Fruit fly (Drosophila melanogaster) whole organism, embryonic: Measurements from ENCODE around the gene Faa.

Experiments used
- Asciz ChIP-seq: fragments of 200-800 bp; sonication (Bioruptor generic); optimal IDR thresholded peaks from 2 replicates; lab custom pipeline; 2017; ENCODE audit warnings: missing biosample characterization, mild to moderate bottlenecking, missing genetic modification characterization, missing genetic modification reagents
- Bdp1 ChIP-seq: fragments of 200-800 bp; sonication (Bioruptor generic); optimal IDR thresholded peaks from 3 replicates; lab custom pipeline; 2016; ENCODE audit warnings: missing biosample characterization, missing genetic modification characterization
- CG10147 ChIP-seq: fragments of 200-800 bp; sonication (Bioruptor generic); optimal IDR thresholded peaks from 2 replicates; lab custom pipeline; 2019; ENCODE audit warnings: missing biosample characterization, mild to moderate bottlenecking, missing genetic modification characterization, moderate library complexity
- CG10274 ChIP-seq: fragments of 200-800 bp; sonication (Bioruptor generic); optimal IDR thresholded peaks from 3 replicates; lab custom pipeline; 2017; ENCODE audit warnings: missing biosample characterization, mild to moderate bottlenecking, missing genetic modification characterization
- CG10565 ChIP-seq: fragments of 200-800 bp; sonication (Bioruptor generic); optimal IDR thresholded peaks from 3 replicates; lab custom pipeline; 2016; ENCODE audit warnings: missing biosample characterization, mild to moderate bottlenecking, missing genetic modification characterization
- CG11093 ChIP-seq: fragments of 200-800 bp; sonication (Bioruptor generic); IDR thresholded peaks from 3 replicates; pipeline ENCODE4 v1.3.6; 2022; ENCODE audit warnings: missing biosample characterization, missing genetic modification characterization
- CG11398 ChIP-seq: fragments of 200-800 bp; sonication (Bioruptor generic); optimal IDR thresholded peaks from 2 replicates; lab custom pipeline; 2016; ENCODE audit warnings: missing biosample characterization, missing genetic modification characterization
- CG1233 ChIP-seq: fragments of 200-800 bp; sonication (Bioruptor generic); optimal IDR thresholded peaks from 4 replicates; lab custom pipeline; 2018; ENCODE audit warnings: missing biosample characterization, mild to moderate bottlenecking, missing genetic modification characterization
- CG12942 ChIP-seq: fragments of 200-800 bp; sonication (Bioruptor generic); optimal IDR thresholded peaks from 3 replicates; lab custom pipeline; 2016; ENCODE audit warnings: missing biosample characterization, missing genetic modification characterization
- CG13296 ChIP-seq: fragments of 200-800 bp; sonication (Bioruptor generic); optimal IDR thresholded peaks from 3 replicates; lab custom pipeline; 2018; ENCODE audit warnings: missing biosample characterization, mild to moderate bottlenecking, missing genetic modification characterization
- CG13624 ChIP-seq: fragments of 200-800 bp; sonication (Bioruptor generic); optimal IDR thresholded peaks from 2 replicates; lab custom pipeline; 2016; ENCODE audit warnings: missing biosample characterization, missing genetic modification characterization
- CG13775 ChIP-seq: fragments of 200-800 bp; sonication (Bioruptor generic); optimal IDR thresholded peaks from 3 replicates; lab custom pipeline; 2017; ENCODE audit warnings: missing biosample characterization, mild to moderate bottlenecking, missing genetic modification characterization
- CG17359 ChIP-seq: fragments of 200-800 bp; sonication (Bioruptor generic); optimal IDR thresholded peaks from 3 replicates; lab custom pipeline; 2018; ENCODE audit warnings: missing biosample characterization, mild to moderate bottlenecking, missing genetic modification characterization, moderate library complexity
- CG17361 ChIP-seq: fragments of 200-800 bp; sonication (Bioruptor generic); IDR thresholded peaks from 3 replicates; pipeline ENCODE4 v1.3.6; 2022; ENCODE audit warnings: missing biosample characterization, missing genetic modification characterization
- CG31365 ChIP-seq: fragments of 200-800 bp; sonication (Bioruptor generic); optimal IDR thresholded peaks from 2 replicates; lab custom pipeline; 2018; ENCODE audit warnings: missing biosample characterization, mild to moderate bottlenecking, missing genetic modification characterization
- CG7745 ChIP-seq: fragments of 200-800 bp; sonication (Bioruptor generic); optimal IDR thresholded peaks from 2 replicates; lab custom pipeline; 2018; ENCODE audit warnings: missing biosample characterization, mild to moderate bottlenecking, missing genetic modification characterization, moderate library complexity
- CG8478 ChIP-seq: fragments of >200 bp; optimal IDR thresholded peaks from 2 replicates; lab custom pipeline; 2018
- CG9932 ChIP-seq: fragments of 200-800 bp; sonication (Bioruptor generic); IDR thresholded peaks from 2 replicates; pipeline ENCODE4 v1.3.6; 2022; ENCODE audit warnings: missing biosample characterization, missing genetic modification characterization
- Fer1 ChIP-seq: fragments of 200-800 bp; sonication (Bioruptor generic); optimal IDR thresholded peaks from 2 replicates; lab custom pipeline; 2017; ENCODE audit warnings: missing biosample characterization, mild to moderate bottlenecking, missing genetic modification characterization
- HLH3B ChIP-seq: fragments of 200-800 bp; sonication (Bioruptor generic); IDR thresholded peaks from 2 replicates; pipeline ENCODE4 v1.3.6; 2022; ENCODE audit warnings: missing biosample characterization, missing genetic modification characterization
- HLH4C ChIP-seq: fragments of 200-800 bp; sonication (Bioruptor generic); IDR thresholded peaks from 3 replicates; pipeline ENCODE4 v1.3.6; 2022; ENCODE audit warnings: missing biosample characterization, missing genetic modification characterization; ENCODE audit not compliant: partially characterized antibody
- Hand ChIP-seq: fragments of 200-800 bp; sonication (Bioruptor generic); optimal IDR thresholded peaks from 2 replicates; lab custom pipeline; 2017; ENCODE audit warnings: mild to moderate bottlenecking, missing biosample characterization, missing genetic modification reagents, missing genetic modification characterization
- Lhr ChIP-seq: fragments of 200-800 bp; sonication (Bioruptor generic); optimal IDR thresholded peaks from 3 replicates; lab custom pipeline; 2017; ENCODE audit warnings: mild to moderate bottlenecking, missing biosample characterization, missing genetic modification reagents, missing genetic modification characterization
- Nf-YA ChIP-seq: fragments of 200-800 bp; sonication (Bioruptor generic); IDR thresholded peaks from 2 replicates; pipeline ENCODE4 v1.3.6; 2022; ENCODE audit warnings: missing biosample characterization, missing genetic modification characterization
- Oli ChIP-seq: fragments of 200-800 bp; sonication (Bioruptor generic); optimal IDR thresholded peaks from 2 replicates; lab custom pipeline; 2018; ENCODE audit warnings: missing biosample characterization, mild to moderate bottlenecking, missing genetic modification characterization, moderate library complexity
- Ravus ChIP-seq: fragments of 200-800 bp; sonication (Bioruptor generic); IDR thresholded peaks from 2 replicates; pipeline ENCODE4 v1.3.6; 2022; ENCODE audit warnings: missing biosample characterization, missing genetic modification characterization
- Usf ChIP-seq: fragments of 200-800 bp; sonication (Bioruptor generic); optimal IDR thresholded peaks from 2 replicates; lab custom pipeline; 2017; ENCODE audit warnings: missing genotype, missing biosample characterization, missing genetic modification characterization
- Vsx1 ChIP-seq: fragments of 200-800 bp; sonication (Bioruptor generic); optimal IDR thresholded peaks from 2 replicates; lab custom pipeline; 2017; ENCODE audit warnings: missing biosample characterization, mild to moderate bottlenecking, missing genetic modification characterization, missing genetic modification reagents
- YL-1 ChIP-seq: fragments of 200-800 bp; sonication (Bioruptor generic); optimal IDR thresholded peaks from 3 replicates; lab custom pipeline; 2017; ENCODE audit warnings: missing biosample characterization, mild to moderate bottlenecking, missing genetic modification characterization
- ab ChIP-seq: fragments of 200-800 bp; sonication (Bioruptor generic); optimal IDR thresholded peaks from 2 replicates; lab custom pipeline; 2016; ENCODE audit warnings: missing biosample characterization, missing genetic modification characterization
- abd-A ChIP-seq: fragments of 200-800 bp; sonication (Bioruptor generic); optimal IDR thresholded peaks from 3 replicates; lab custom pipeline; 2019; ENCODE audit warnings: missing biosample characterization, mild to moderate bottlenecking, missing genetic modification characterization, moderate library complexity
- ara ChIP-seq: fragments of 200-800 bp; sonication (Bioruptor generic); IDR thresholded peaks from 2 replicates; pipeline ENCODE4 v1.3.6; 2022; ENCODE audit warnings: missing biosample characterization, missing genetic modification characterization
- crol ChIP-seq: fragments of 200-800 bp; sonication (Bioruptor generic); IDR thresholded peaks from 2 replicates; pipeline ENCODE4 v1.3.6; 2022; ENCODE audit warnings: missing biosample characterization, missing genetic modification characterization
- crp ChIP-seq, 2 experiments: fragments of 200-800 bp; sonication (Bioruptor generic); optimal IDR thresholded peaks; 2 replicates in 1 of 2; 3 replicates in 1 of 2; lab custom pipeline; 2017; ENCODE audit warnings: missing biosample characterization in 2 of 2, missing genetic modification characterization in 2 of 2, mild to moderate bottlenecking in 1 of 2, moderate library complexity in 1 of 2
- da ChIP-seq: fragments of 200-800 bp; sonication (Bioruptor generic); optimal IDR thresholded peaks from 2 replicates; lab custom pipeline; 2016; ENCODE audit warnings: missing biosample characterization, missing genetic modification characterization
- dm ChIP-seq: fragments of 200-800 bp; sonication (Bioruptor generic); optimal IDR thresholded peaks from 3 replicates; lab custom pipeline; 2016; ENCODE audit warnings: missing biosample characterization, missing genetic modification characterization
- esg ChIP-seq: fragments of 200-800 bp; sonication (Bioruptor generic); conservative IDR thresholded peaks from 2 replicates; pipeline ENCODE4 v1.3.6; 2022; ENCODE audit warnings: missing biosample characterization, missing genetic modification characterization
- gfzf ChIP-seq: fragments of 200-800 bp; sonication (Bioruptor generic); optimal IDR thresholded peaks from 2 replicates; lab custom pipeline; 2016; ENCODE audit warnings: missing biosample characterization, mild to moderate bottlenecking, missing genetic modification characterization, moderate library complexity
- grn ChIP-seq: fragments of 200-800 bp; sonication (Bioruptor generic); optimal IDR thresholded peaks from 3 replicates; lab custom pipeline; 2017; ENCODE audit warnings: missing biosample characterization, missing genetic modification characterization
- her ChIP-seq: fragments of 200-800 bp; sonication (Bioruptor generic); optimal IDR thresholded peaks from 2 replicates; lab custom pipeline; 2016; ENCODE audit warnings: missing biosample characterization, missing genetic modification characterization
- jing ChIP-seq: fragments of 200-800 bp; sonication (Bioruptor generic); optimal IDR thresholded peaks from 2 replicates; lab custom pipeline; 2018; ENCODE audit warnings: missing biosample characterization, mild to moderate bottlenecking, missing genetic modification characterization
- lilli ChIP-seq: fragments of 200-800 bp; sonication (Bioruptor generic); optimal IDR thresholded peaks from 3 replicates; lab custom pipeline; 2016; ENCODE audit warnings: missing biosample characterization, missing genetic modification characterization
- pan ChIP-seq, 4 experiments: fragments of >200 bp in 3 of 4; fragments of 200-800 bp in 1 of 4; sonication (Bioruptor generic) in 1 of 4; optimal IDR thresholded peaks in 3 of 4; IDR thresholded peaks in 1 of 4; 2 replicates each; pipeline versions ENCODE4 v1.3.6 to Lab custom; 2017 to 2022; ENCODE audit warnings: missing biosample characterization in 2 of 4, missing genetic modification characterization in 2 of 4, mixed read lengths in 1 of 4
- pzg ChIP-seq: fragments of 200-800 bp; sonication (Bioruptor generic); optimal IDR thresholded peaks from 3 replicates; lab custom pipeline; 2018; ENCODE audit warnings: missing biosample characterization, mild to moderate bottlenecking, missing genetic modification characterization, moderate library complexity
- rib ChIP-seq: fragments of 200-800 bp; sonication (Bioruptor generic); IDR thresholded peaks from 2 replicates; pipeline ENCODE4 v1.3.6; 2022; ENCODE audit warnings: missing biosample characterization, missing genetic modification characterization
- shn ChIP-seq: fragments of 200-800 bp; sonication (Bioruptor generic); optimal IDR thresholded peaks from 3 replicates; lab custom pipeline; 2016; ENCODE audit warnings: missing biosample characterization, missing genetic modification characterization
- slou ChIP-seq: fragments of 200-800 bp; sonication (Bioruptor generic); optimal IDR thresholded peaks from 3 replicates; lab custom pipeline; 2016; ENCODE audit warnings: missing biosample characterization, missing genetic modification characterization
- tap ChIP-seq: fragments of 200-800 bp; optimal IDR thresholded peaks from 3 replicates; lab custom pipeline; 2019; ENCODE audit warnings: missing biosample characterization, mild to moderate bottlenecking, missing genetic modification characterization, moderate library complexity
- toy ChIP-seq: fragments of 200-800 bp; sonication (Bioruptor generic); IDR thresholded peaks from 2 replicates; pipeline ENCODE4 v1.3.6; 2022; ENCODE audit warnings: missing biosample characterization, missing genetic modification characterization
- ttk ChIP-seq: fragments of 200-800 bp; sonication (Bioruptor generic); IDR thresholded peaks from 2 replicates; pipeline ENCODE4 v2.1.2; 2022; ENCODE audit warnings: missing biosample characterization, missing genetic modification characterization

The Faa gene

dm6 chr3L:4071561-4072049 lies 2.1 kb downstream of the Faa start, which contains the start of gene wit (continued):
- TF ChIP-seq pan (optimal IDR thresholded peaks at IDR 0.05; lab: Kevin White, UChicago) (no peak), pan (GFP tag; optimal IDR thresholded peaks at IDR 0.05 in 1 of 2, IDR thresholded peaks at IDR 0.05 in 1 of 2) (peak in 1 of 2 experiments; percentile 30), slou (GFP tag; lab: Kevin White, UChicago) (no peak), dm (GFP tag; lab: Kevin White, UChicago) (no peak), gfzf (peak; percentile 32), CG8478 (lab: Kevin White, UChicago) (no peak), esg (no peak), Asciz (GFP tag; lab: Kevin White, UChicago) (no peak), CG9932 (GFP tag; lab: Robert Waterston, UW) (peak; percentile 32), CG12942 (no peak), ab (GFP tag; lab: Kevin White, UChicago) (no peak), CG13624 (GFP tag; lab: Kevin White, UChicago) (no peak), Oli (no peak), Bdp1 (GFP tag; lab: Kevin White, UChicago) (no peak), Ravus (GFP tag; lab: Robert Waterston, UW) (no peak), Hand (GFP tag; lab: Kevin White, UChicago) (peak; percentile 55), Fer1 (GFP tag; lab: Kevin White, UChicago) (peak; percentile 67), CG10147 (no peak), CG13775 (GFP tag; lab: Kevin White, UChicago) (no peak), HLH4C (GFP tag; lab: Robert Waterston, UW) (no peak), CG7745 (tag; lab: Kevin White, UChicago) (no peak), Nf-YA (no peak), CG11398 (GFP tag; lab: Kevin White, UChicago) (no peak), CG10565 (GFP tag; lab: Kevin White, UChicago) (no peak), toy (GFP tag; lab: Robert Waterston, UW) (no peak), Vsx1 (GFP tag; lab: Kevin White, UChicago) (peak; percentile 57)

- TF ChIP-seq abd-A (tag; lab: Kevin White, UChicago) (no peak), Lhr (GFP tag; lab: Kevin White, UChicago) (no peak), tap (tag; lab: Kevin White, UChicago) (peak; percentile 57), pzg (GFP tag; lab: Kevin White, UChicago) (no peak), lilli (GFP tag; lab: Kevin White, UChicago) (peak; percentile 3), shn (GFP tag; lab: Kevin White, UChicago) (peak; percentile 18), CG7745 (tag; lab: Kevin White, UChicago) (no peak), CG11093 (GFP tag; lab: Robert Waterston, UW) (no peak), grn (no peak), CG31365 (tag; lab: Kevin White, UChicago) (peak; percentile 7), ttk (GFP tag; lab: Robert Waterston, UW) (peak; percentile 81), da (no peak), crol (GFP tag; lab: Robert Waterston, UW) (peak; percentile 68), YL-1 (GFP tag; lab: Kevin White, UChicago) (no peak), HLH3B (GFP tag; lab: Robert Waterston, UW) (peak; percentile 82), CG17361 (GFP tag; lab: Robert Waterston, UW) (peak; percentile 34; the same call in 1 of the 3 replicates), CG13296 (no peak), crp (GFP tag; optimal IDR thresholded peaks at IDR 0.05; lab: Kevin White, UChicago) (no peak), pan (optimal IDR thresholded peaks at IDR 0.05; lab: Kevin White, UChicago) (no peak), pan (GFP tag; optimal IDR thresholded peaks at IDR 0.05 in 1 of 2, IDR thresholded peaks at IDR 0.05 in 1 of 2) (peak in 1 of 2 experiments; percentile 81), CG1233 (GFP tag; lab: Kevin White, UChicago) (peak; percentile 15), jing (GFP tag; lab: Kevin White, UChicago) (peak; percentile 68), CG10274 (GFP tag; lab: Kevin White, UChicago) (no peak), Usf (GFP tag; lab: Kevin White, UChicago) (no peak), CG17359 (tag; lab: Kevin White, UChicago) (peak; percentile 75), rib (GFP tag; lab: Robert Waterston, UW) (0 out of 2 replicates have a peak, but pooled peaks have one; percentile 10), her (GFP tag; lab: Kevin White, UChicago) (no peak), ara (GFP tag; lab: Robert Waterston, UW) (peak; percentile 75)
Observed at dm6 chr3L:4070996-4071379, 2.8 kb downstream of the Faa start.
